Worm (Caenorhabditis elegans): ENCODE results near the gene fbxa-142.

Gene fbxa-142

DNA sequence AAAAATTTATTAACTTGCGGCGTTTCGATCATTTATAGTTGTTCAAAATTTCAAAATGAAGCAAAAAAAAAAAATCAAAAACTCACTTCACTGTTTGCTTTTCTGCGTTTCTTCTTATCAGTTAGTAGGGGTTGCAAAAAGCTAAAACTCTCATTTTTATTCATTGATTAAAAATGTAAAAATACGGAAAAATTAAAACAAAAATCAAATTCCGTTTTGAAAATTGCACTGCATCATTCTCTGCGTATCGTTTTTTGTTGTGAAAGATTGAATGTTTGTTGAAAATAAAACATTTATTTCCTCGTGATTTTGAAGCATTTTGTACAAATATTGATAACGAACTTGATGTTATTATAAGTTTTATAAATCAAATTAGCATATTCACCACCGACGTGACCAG is 2.0 kb downstream of the fbxa-142 start:
- TF ChIP-seq mep-1 (tag; optimal IDR thresholded peaks at IDR 0.05), result no peak
- no peak for TF ChIP-seq C04F5.9 (tag; optimal IDR thresholded peaks at IDR 0.05)
- TF ChIP-seq elt-3 (tag; optimal IDR thresholded peaks at IDR 0.05), result no peak
- peak; percentile 20 for TF ChIP-seq elt-2 (tag; optimal IDR thresholded peaks at IDR 0.05)
- TF ChIP-seq lin-35 (GFP tag; optimal IDR thresholded peaks at IDR 0.05), result no peak
- TF ChIP-seq ces-1 (GFP tag; optimal IDR thresholded peaks at IDR 0.05), result no peak
- no peak for TF ChIP-seq nhr-85 (tag)

DNA sequence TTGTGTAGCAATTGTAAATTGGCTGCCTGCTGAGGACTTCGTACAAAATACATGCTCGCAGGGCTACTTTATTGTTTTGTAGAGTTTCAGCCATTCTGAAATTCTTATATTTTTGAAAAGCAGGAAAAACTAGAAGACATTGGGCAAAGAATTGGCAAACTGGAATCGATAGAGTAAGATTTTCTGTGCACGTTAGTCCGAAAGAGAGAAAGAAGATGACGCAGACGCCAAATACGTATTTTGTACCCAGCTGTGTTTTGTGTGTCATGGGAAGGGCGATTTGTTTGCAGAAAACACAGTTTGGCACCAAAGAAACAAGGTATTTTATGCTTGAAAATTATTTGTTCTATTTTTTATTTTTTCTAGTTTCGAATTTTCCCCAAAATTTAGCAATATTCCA is 3.7 kb downstream of the fbxa-142 start, which contains the start of gene fbxa-143:
TSS of gene fbxa-143 (minus strand) at position 101 of the 400 bp plus-strand sequence.
- TF ChIP-seq unc-98 (GFP tag; IDR thresholded peaks at IDR 0.05) (no peak), efl-1 (optimal IDR thresholded peaks at IDR 0.05) (no peak), efl-1 (GFP tag; optimal IDR thresholded peaks at IDR 0.05 in 1 of 2) (peak in 1 of 2 experiments; percentile 6)

DNA sequence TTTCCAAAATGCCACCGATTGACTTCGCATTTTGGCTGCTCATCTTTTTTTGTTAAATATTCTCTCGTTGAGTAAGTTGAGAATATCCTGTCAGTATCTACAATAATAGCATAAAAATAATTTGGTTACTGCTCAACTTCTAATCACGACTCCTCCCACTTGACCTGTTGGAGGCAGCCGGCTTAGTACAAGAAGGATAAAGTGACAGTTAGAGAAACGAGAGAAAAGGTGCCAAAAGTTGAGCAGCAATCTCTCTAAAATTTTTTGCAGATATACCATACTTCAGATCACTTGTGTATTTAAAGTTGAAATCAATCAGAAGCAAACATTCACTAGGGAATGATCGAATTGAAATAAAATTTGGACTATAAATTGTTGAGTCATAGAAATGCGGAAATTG is 6.4 kb downstream of the fbxa-142 start, which contains the start of gene nhr-111:
TSS of gene nhr-111 (minus strand) at position 101 of the 400 bp plus-strand sequence.
- TF ChIP-seq nhr-71 (tag; optimal IDR thresholded peaks at IDR 0.05), result no peak
- no peak for TF ChIP-seq zag-1 (tag; optimal IDR thresholded peaks at IDR 0.05)
- TF ChIP-seq lir-3 (tag; optimal IDR thresholded peaks at IDR 0.05; ENCODE audit: poor library complexity), result no peak
- TF ChIP-seq hlh-17 (GFP tag; optimal IDR thresholded peaks at IDR 0.05; ENCODE audit: borderline replicate concordance), result no peak
- TF ChIP-seq sup-37 (GFP tag; optimal IDR thresholded peaks at IDR 0.05), result no peak
- TF ChIP-seq ceh-8 (GFP tag; optimal IDR thresholded peaks at IDR 0.05), result no peak
- no peak for TF ChIP-seq grh-1 (GFP tag; IDR thresholded peaks at IDR 0.05)
- no peak for TF ChIP-seq C16A3.4 (tag; optimal IDR thresholded peaks at IDR 0.05)
- no peak for TF ChIP-seq ces-1 (GFP tag; optimal IDR thresholded peaks at IDR 0.05)
- no peak for TF ChIP-seq unc-86 (tag; optimal IDR thresholded peaks at IDR 0.05)
- no peak for TF ChIP-seq nhr-90 (tag; optimal IDR thresholded peaks at IDR 0.05; ENCODE audit: poor library complexity)
- no peak for TF ChIP-seq vab-15 (tag; optimal IDR thresholded peaks at IDR 0.05)
- TF ChIP-seq ceh-88 (GFP tag; IDR thresholded peaks at IDR 0.05), result no peak

DNA sequence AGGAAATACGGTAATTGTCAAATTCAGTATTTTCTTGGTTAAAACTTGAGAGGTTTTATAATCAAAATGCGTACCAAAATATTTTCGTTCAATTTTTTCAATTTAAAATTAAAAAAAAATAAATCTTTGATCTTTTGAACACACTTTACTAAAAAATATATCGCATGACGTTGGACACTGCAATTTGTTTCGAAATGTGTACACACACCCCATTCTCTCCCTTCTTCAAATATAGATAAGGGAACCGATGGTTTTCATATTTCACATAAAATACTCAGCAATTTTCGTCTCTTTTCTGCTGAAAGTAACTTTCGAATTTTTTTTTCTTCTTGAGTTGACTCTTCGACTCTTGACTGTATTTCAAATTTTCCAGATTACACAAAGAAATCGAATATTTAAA is 9.7 kb downstream of the fbxa-142 start:
- TF ChIP-seq efl-1 (optimal IDR thresholded peaks at IDR 0.05) (no peak), efl-1 (GFP tag; optimal IDR thresholded peaks at IDR 0.05 in 1 of 2) (peak in 1 of 2 experiments; percentile 22), egl-13 (tag; optimal IDR thresholded peaks at IDR 0.05) (no peak)

DNA sequence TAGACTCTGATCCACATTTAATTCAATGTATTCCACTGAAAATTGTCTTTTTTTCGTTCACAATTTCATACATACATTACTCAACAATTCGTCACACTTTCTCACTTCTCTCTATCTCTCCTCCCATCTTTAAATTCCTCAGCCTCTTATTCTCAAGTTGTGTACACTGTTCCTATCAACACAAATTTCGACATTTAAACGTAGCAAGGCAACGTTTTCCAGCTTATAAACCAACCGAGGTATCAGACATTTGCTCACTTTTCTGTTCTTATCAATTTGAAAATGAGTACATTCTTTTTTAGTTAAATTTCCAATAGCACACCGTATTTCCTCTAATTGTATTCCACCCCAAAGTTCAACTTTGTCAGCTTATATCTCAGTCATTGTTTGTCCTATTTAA is 10.2 kb downstream of the fbxa-142 start, which contains the start of gene skr-3:
TSS of gene skr-3 (plus strand) at position 163 of the 400 bp plus-strand sequence.
- TF ChIP-seq C04F5.9 (tag; optimal IDR thresholded peaks at IDR 0.05), result no peak
- peak; percentile 60 for TF ChIP-seq nhr-85 (tag)
- no peak for TF ChIP-seq ceh-8 (GFP tag; optimal IDR thresholded peaks at IDR 0.05)
- peak; percentile 50 for TF ChIP-seq elt-2 (tag; optimal IDR thresholded peaks at IDR 0.05)

DNA sequence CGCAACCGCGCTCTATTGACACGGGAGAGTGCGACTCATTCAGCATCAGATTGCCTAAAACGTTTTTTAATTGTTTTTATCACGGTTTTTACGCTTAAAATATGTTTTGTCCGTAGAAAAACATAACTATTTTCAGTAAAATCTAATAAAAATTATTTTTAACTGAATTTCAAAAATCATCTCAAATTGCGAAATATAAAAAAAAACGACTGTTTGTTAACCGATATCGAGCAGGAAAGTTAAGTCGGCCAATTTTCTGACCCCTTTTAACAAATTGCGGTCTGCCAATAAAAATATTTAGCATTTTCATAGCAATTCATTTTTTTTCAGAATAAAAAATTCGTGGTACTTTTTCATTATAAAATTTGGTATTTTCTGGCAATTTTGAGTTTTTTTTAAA is 10.7 kb downstream of the fbxa-142 start:
- TF ChIP-seq zip-4 (GFP tag; optimal IDR thresholded peaks at IDR 0.05) (peak; percentile 82), aha-1 (tag; optimal IDR thresholded peaks at IDR 0.05) (no peak), mep-1 (tag; optimal IDR thresholded peaks at IDR 0.05) (no peak), nhr-85 (tag) (no peak), rnt-1 (tag; optimal IDR thresholded peaks at IDR 0.05) (no peak), unc-98 (GFP tag; IDR thresholded peaks at IDR 0.05) (no peak)

DNA sequence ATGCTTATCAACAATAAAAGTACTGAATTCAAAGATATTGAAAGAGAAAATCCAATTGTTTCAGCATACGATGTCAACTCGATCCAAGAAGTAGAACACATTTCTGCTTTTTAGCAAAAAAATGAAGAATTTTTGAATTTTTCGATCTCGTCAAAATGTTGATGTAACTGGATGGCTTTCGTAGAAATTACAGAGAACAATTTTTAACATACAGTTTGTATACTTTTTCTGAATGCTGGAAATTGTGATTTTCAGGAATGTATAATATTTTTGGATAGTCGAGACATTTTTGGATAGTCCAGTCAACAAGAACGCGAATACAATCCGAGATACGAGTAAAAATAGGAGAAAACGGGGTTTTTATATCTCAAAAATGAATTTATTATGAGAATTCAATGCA is 12.5 kb downstream of the fbxa-142 start, which contains the start of gene str-103:
TSS of gene str-103 (minus strand) at position 101 of the 400 bp plus-strand sequence.
- TF ChIP-seq nhr-77 (tag; optimal IDR thresholded peaks at IDR 0.05), result no peak
- TF ChIP-seq ceh-90 (tag; optimal IDR thresholded peaks at IDR 0.05), result no peak
- TF ChIP-seq unc-30 (tag; optimal IDR thresholded peaks at IDR 0.05), result no peak
- no peak for TF ChIP-seq snu-23 (GFP tag; optimal IDR thresholded peaks at IDR 0.05)
- TF ChIP-seq ztf-4 (tag; optimal IDR thresholded peaks at IDR 0.05), result no peak
- no peak for TF ChIP-seq nhr-11 (tag; optimal IDR thresholded peaks at IDR 0.05)
- no peak for TF ChIP-seq F16B12.6 (tag; optimal IDR thresholded peaks at IDR 0.05)
- TF ChIP-seq nhr-84 (tag; optimal IDR thresholded peaks at IDR 0.05), result no peak
- TF ChIP-seq xbp-1 (tag; optimal IDR thresholded peaks at IDR 0.05), result no peak
- TF ChIP-seq hlh-4 (tag; optimal IDR thresholded peaks at IDR 0.05), result no peak
- no peak for TF ChIP-seq lin-14 (GFP tag; optimal IDR thresholded peaks at IDR 0.05)
- no peak for TF ChIP-seq fkh-8 (tag; optimal IDR thresholded peaks at IDR 0.05)
- no peak for TF ChIP-seq elt-3 (tag; optimal IDR thresholded peaks at IDR 0.05)
- no peak for TF ChIP-seq sox-4 (tag; optimal IDR thresholded peaks at IDR 0.05)
- no peak for TF ChIP-seq blmp-1 (tag; optimal IDR thresholded peaks at IDR 0.05)
- no peak for TF ChIP-seq C16A3.4 (tag; optimal IDR thresholded peaks at IDR 0.05)
- no peak for TF ChIP-seq lin-35 (GFP tag; optimal IDR thresholded peaks at IDR 0.05)
- no peak for TF ChIP-seq tbx-2 (tag; optimal IDR thresholded peaks at IDR 0.05)
- no peak for TF ChIP-seq pax-3 (tag; optimal IDR thresholded peaks at IDR 0.05)
